Worm (Caenorhabditis elegans) whole organism, L2 larva: ENCODE results near the gene C25F6.8.

Experiments used
- nhr-129 ChIP-seq: fragments of 150-350 bp; optimal IDR thresholded peaks from 2 replicates; lab custom pipeline; 2014; ENCODE audit warnings: missing biosample characterization, missing genetic modification characterization
- unc-62 ChIP-seq: fragments of 150-350 bp; optimal IDR thresholded peaks from 2 replicates; lab custom pipeline; 2014; ENCODE audit warnings: missing biosample characterization, missing genetic modification reagents, missing genetic modification characterization

DNA sequence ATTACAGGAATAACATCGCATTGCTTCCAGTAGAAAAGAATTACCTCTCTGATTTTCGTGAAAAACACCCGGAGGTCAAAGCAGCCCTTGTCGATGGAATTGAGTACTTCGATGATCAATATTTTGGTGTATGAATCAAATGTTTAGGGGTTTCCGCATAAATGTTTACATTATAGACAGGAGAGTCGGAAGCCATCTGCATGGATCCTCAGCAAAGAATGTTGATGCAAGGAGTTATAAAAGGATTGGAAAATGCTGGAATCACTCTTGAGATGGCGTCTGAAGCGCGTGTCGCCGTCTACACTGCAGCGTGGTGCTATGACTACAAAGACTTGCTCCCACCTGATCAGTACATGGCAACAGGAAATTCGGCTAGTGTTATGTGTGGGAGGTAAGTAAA lies 33.8 kb upstream of the C25F6.8 start, which contains the start of gene C41A3.2:
- TF ChIP-seq unc-62 = no peak
- TF ChIP-seq nhr-129 (tag; lab: Kevin White, UChicago) = no peak
